Fruit fly (Drosophila melanogaster) whole organism, embryonic: ENCODE results near the gene CG5758.

Experiments
- BEAF-32 ChIP-seq: fragments of 200-800 bp; sonication (Bioruptor generic); optimal IDR thresholded peaks from 3 replicates; lab custom pipeline; 2017; ENCODE audit warnings: missing biosample characterization, missing genetic modification characterization, mild to moderate bottlenecking, moderate library complexity, missing genetic modification reagents
- CG10366 ChIP-seq: fragments of 200-800 bp; sonication (Bioruptor generic); IDR thresholded peaks from 2 replicates; pipeline ENCODE4 v1.3.6; 2022; ENCODE audit warnings: missing biosample characterization, missing genetic modification characterization
- CG10565 ChIP-seq: fragments of 200-800 bp; sonication (Bioruptor generic); optimal IDR thresholded peaks from 3 replicates; lab custom pipeline; 2016; ENCODE audit warnings: missing biosample characterization, mild to moderate bottlenecking, missing genetic modification characterization
- CG11695 ChIP-seq: fragments of 200-800 bp; sonication (Bioruptor generic); IDR thresholded peaks from 3 replicates; pipeline ENCODE4 v1.3.6; 2022; ENCODE audit warnings: missing biosample characterization, missing genetic modification characterization
- CG1647 ChIP-seq: fragments of 200-800 bp; sonication (Bioruptor generic); optimal IDR thresholded peaks from 3 replicates; lab custom pipeline; 2016; ENCODE audit warnings: missing biosample characterization, missing genetic modification characterization
- CG17802 ChIP-seq: fragments of 200-800 bp; sonication (Bioruptor generic); optimal IDR thresholded peaks from 2 replicates; lab custom pipeline; 2018; ENCODE audit warnings: missing biosample characterization, mild to moderate bottlenecking, missing genetic modification characterization, moderate library complexity
- CG17912 ChIP-seq: fragments of 200-800 bp; sonication (Bioruptor generic); optimal IDR thresholded peaks from 2 replicates; lab custom pipeline; 2018; ENCODE audit warnings: missing biosample characterization, mild to moderate bottlenecking, missing genetic modification characterization
- CG18011 ChIP-seq: fragments of 200-800 bp; sonication (Bioruptor generic); optimal IDR thresholded peaks from 2 replicates; lab custom pipeline; 2017; ENCODE audit warnings: missing biosample characterization, missing genetic modification characterization, mild to moderate bottlenecking, moderate library complexity, missing genotype
- CG2120 ChIP-seq: fragments of 200-800 bp; sonication (Bioruptor generic); optimal IDR thresholded peaks from 3 replicates; lab custom pipeline; 2016; ENCODE audit warnings: missing biosample characterization, missing genetic modification characterization
- CG2889 ChIP-seq: fragments of 200-800 bp; sonication (Bioruptor generic); IDR thresholded peaks from 3 replicates; pipeline ENCODE4 v1.3.6; 2022; ENCODE audit warnings: missing biosample characterization, missing genetic modification characterization
- CG3407 ChIP-seq: fragments of 200-800 bp; sonication (Bioruptor generic); optimal IDR thresholded peaks from 2 replicates; lab custom pipeline; 2018; ENCODE audit warnings: missing biosample characterization, mild to moderate bottlenecking, missing genetic modification characterization
- CG4360 ChIP-seq: fragments of 200-800 bp; sonication (Bioruptor generic); IDR thresholded peaks from 2 replicates; pipeline ENCODE4 v1.3.6; 2022; ENCODE audit warnings: missing biosample characterization, missing genetic modification characterization
- CG4617 ChIP-seq: fragments of 200-800 bp; sonication (Bioruptor generic); optimal IDR thresholded peaks from 3 replicates; lab custom pipeline; 2016; ENCODE audit warnings: missing biosample characterization, missing genetic modification characterization, borderline replicate concordance
- CG4730 ChIP-seq: fragments of 200-800 bp; sonication (Bioruptor generic); IDR thresholded peaks from 2 replicates; pipeline ENCODE4 v1.3.6; 2022; ENCODE audit warnings: missing biosample characterization, missing genetic modification characterization
- CG7556 ChIP-seq: fragments of 200-800 bp; sonication (Bioruptor generic); optimal IDR thresholded peaks from 2 replicates; lab custom pipeline; 2017; ENCODE audit warnings: missing biosample characterization, mild to moderate bottlenecking, missing genetic modification characterization
- CG9876 ChIP-seq: fragments of 200-800 bp; sonication (Bioruptor generic); optimal IDR thresholded peaks from 2 replicates; lab custom pipeline; 2016; ENCODE audit warnings: missing biosample characterization, missing genetic modification characterization
- D19B ChIP-seq: fragments of 200-800 bp; sonication (Bioruptor generic); optimal IDR thresholded peaks from 2 replicates; lab custom pipeline; 2017; ENCODE audit warnings: missing biosample characterization, mild to moderate bottlenecking, missing genetic modification characterization
- Dip2 ChIP-seq: fragments of 200-800 bp; sonication (Bioruptor generic); IDR thresholded peaks from 2 replicates; pipeline ENCODE4 v1.3.6; 2022; ENCODE audit warnings: missing biosample characterization, missing genetic modification characterization
- Myb ChIP-seq: fragments of 200-800 bp; sonication (Bioruptor generic); optimal IDR thresholded peaks from 2 replicates; lab custom pipeline; 2016; ENCODE audit warnings: missing biosample characterization, missing genetic modification characterization
- NK7.1 ChIP-seq: fragments of 200-800 bp; sonication (Bioruptor generic); optimal IDR thresholded peaks from 3 replicates; lab custom pipeline; 2016; ENCODE audit warnings: missing biosample characterization, missing genetic modification characterization
- Pdp1 ChIP-seq, 2 experiments: fragments of 200-800 bp; sonication (Bioruptor generic); optimal IDR thresholded peaks; 3 replicates each; lab custom pipeline; 2016; ENCODE audit warnings: missing biosample characterization in 2 of 2, missing genetic modification characterization in 2 of 2, mild to moderate bottlenecking in 1 of 2, moderate library complexity in 1 of 2
- Usf ChIP-seq: fragments of 200-800 bp; sonication (Bioruptor generic); optimal IDR thresholded peaks from 2 replicates; lab custom pipeline; 2017; ENCODE audit warnings: missing genotype, missing biosample characterization, missing genetic modification characterization
- Xrp1 ChIP-seq: fragments of 200-800 bp; sonication (Bioruptor generic); IDR thresholded peaks from 2 replicates; pipeline ENCODE4 v1.3.6; 2022; ENCODE audit warnings: missing biosample characterization, missing genetic modification characterization
- bbx ChIP-seq: fragments of 200-800 bp; sonication (Bioruptor generic); IDR thresholded peaks from 2 replicates; pipeline ENCODE4 v1.3.6; 2022; ENCODE audit warnings: missing biosample characterization, missing genetic modification characterization; ENCODE audit not compliant: partially characterized antibody
- bowl ChIP-seq: fragments of 200-800 bp; sonication (Bioruptor generic); IDR thresholded peaks from 2 replicates; pipeline ENCODE4 v1.3.6; 2022; ENCODE audit warnings: missing biosample characterization, missing genetic modification characterization
- chm ChIP-seq: fragments of 200-800 bp; sonication (Bioruptor generic); IDR thresholded peaks from 2 replicates; pipeline ENCODE4 v1.3.6; 2022; ENCODE audit warnings: missing biosample characterization, missing genetic modification characterization
- corto ChIP-seq: fragments of 200-800 bp; sonication (Bioruptor generic); optimal IDR thresholded peaks from 2 replicates; lab custom pipeline; 2016; ENCODE audit warnings: missing biosample characterization, mild to moderate bottlenecking, missing genetic modification characterization, moderate library complexity
- emc ChIP-seq: fragments of 200-800 bp; sonication (Bioruptor generic); optimal IDR thresholded peaks from 2 replicates; lab custom pipeline; 2016; ENCODE audit warnings: missing biosample characterization, missing genetic modification characterization
- eve ChIP-seq, 2 experiments: fragments of >200 bp; optimal IDR thresholded peaks; 2 replicates each; lab custom pipeline; 2017; ENCODE audit warnings: missing biosample characterization in 2 of 2, missing genetic modification characterization in 2 of 2
- ewg ChIP-seq: fragments of 200-800 bp; sonication (Bioruptor generic); optimal IDR thresholded peaks from 3 replicates; lab custom pipeline; 2017; ENCODE audit warnings: mild to moderate bottlenecking, missing biosample characterization, missing genetic modification reagents, missing genetic modification characterization
- exex ChIP-seq: fragments of 200-800 bp; sonication (Bioruptor generic); optimal IDR thresholded peaks from 4 replicates; lab custom pipeline; 2018; ENCODE audit warnings: missing biosample characterization, mild to moderate bottlenecking, missing genetic modification characterization, moderate library complexity
- ftz-f1 ChIP-seq: fragments of 200-800 bp; sonication (Bioruptor generic); optimal IDR thresholded peaks from 2 replicates; lab custom pipeline; 2016; ENCODE audit warnings: missing biosample characterization, missing genetic modification characterization
- gcm ChIP-seq: fragments of 200-800 bp; sonication (Bioruptor generic); optimal IDR thresholded peaks from 2 replicates; lab custom pipeline; 2019; ENCODE audit warnings: missing biosample characterization, mild to moderate bottlenecking, missing genetic modification characterization, moderate library complexity
- hbn ChIP-seq: fragments of 200-800 bp; sonication (Bioruptor generic); IDR thresholded peaks from 2 replicates; pipeline ENCODE4 v1.3.6; 2022; ENCODE audit warnings: missing biosample characterization, missing genetic modification characterization; ENCODE audit not compliant: partially characterized antibody
- kay ChIP-seq: fragments of 200-800 bp; sonication (Bioruptor generic); optimal IDR thresholded peaks from 2 replicates; lab custom pipeline; 2016; ENCODE audit warnings: missing biosample characterization, missing genetic modification characterization
- lbe ChIP-seq: fragments of 200-800 bp; sonication (Bioruptor generic); optimal IDR thresholded peaks from 2 replicates; lab custom pipeline; 2016; ENCODE audit warnings: missing biosample characterization, mild to moderate bottlenecking, missing genetic modification characterization
- lmd ChIP-seq: fragments of 200-800 bp; sonication (Bioruptor generic); IDR thresholded peaks from 2 replicates; pipeline ENCODE4 v1.3.6; 2022; ENCODE audit warnings: missing biosample characterization, missing genetic modification characterization
- phol ChIP-seq: fragments of 200-800 bp; sonication (Bioruptor generic); optimal IDR thresholded peaks from 3 replicates; lab custom pipeline; 2018; ENCODE audit warnings: missing biosample characterization, mild to moderate bottlenecking, missing genetic modification characterization, moderate library complexity
- psq ChIP-seq: fragments of 200-800 bp; sonication (Bioruptor generic); optimal IDR thresholded peaks from 2 replicates; lab custom pipeline; 2017; ENCODE audit warnings: missing biosample characterization, missing genetic modification characterization
- sc ChIP-seq, 3 experiments: fragments of >200 bp in 2 of 3; fragments of 200-800 bp in 1 of 3; sonication (Bioruptor generic) in 1 of 3; optimal IDR thresholded peaks; 2 replicates in 2 of 3; 3 replicates in 1 of 3; lab custom pipeline; 2017; ENCODE audit warnings: mild to moderate bottlenecking in 1 of 3, missing biosample characterization in 1 of 3, missing genetic modification characterization in 1 of 3, missing genetic modification reagents in 1 of 3
- sens-2 ChIP-seq: fragments of 200-800 bp; sonication (Bioruptor generic); IDR thresholded peaks from 2 replicates; pipeline ENCODE4 v1.3.6; 2022; ENCODE audit warnings: missing biosample characterization, missing genetic modification characterization
- sima ChIP-seq: fragments of 200-800 bp; sonication (Bioruptor generic); optimal IDR thresholded peaks from 2 replicates; lab custom pipeline; 2016; ENCODE audit warnings: missing biosample characterization, missing genetic modification characterization
- slp2 ChIP-seq: fragments of 200-800 bp; sonication (Bioruptor generic); optimal IDR thresholded peaks from 2 replicates; lab custom pipeline; 2016; ENCODE audit warnings: missing biosample characterization, missing genetic modification characterization
- sob ChIP-seq: fragments of 200-800 bp; sonication (Bioruptor generic); IDR thresholded peaks from 2 replicates; pipeline ENCODE4 v1.3.6; 2022; ENCODE audit warnings: missing biosample characterization, missing genetic modification characterization
- sr ChIP-seq: fragments of 200-800 bp; sonication (Bioruptor generic); IDR thresholded peaks from 3 replicates; pipeline ENCODE4 v1.3.6; 2022; ENCODE audit warnings: missing biosample characterization, missing genetic modification characterization
- trh ChIP-seq: fragments of 200-800 bp; sonication (Bioruptor generic); optimal IDR thresholded peaks from 2 replicates; lab custom pipeline; 2016; ENCODE audit warnings: missing biosample characterization, missing genetic modification characterization
- vvl ChIP-seq: fragments of 200-800 bp; sonication (Bioruptor generic); IDR thresholded peaks from 2 replicates; pipeline ENCODE4 v1.3.6; 2022; ENCODE audit warnings: missing biosample characterization, missing genetic modification characterization
- z ChIP-seq: fragments of 200-800 bp; sonication (Bioruptor generic); IDR thresholded peaks from 3 replicates; pipeline ENCODE4 v1.3.6; 2022; ENCODE audit warnings: missing biosample characterization, missing genetic modification characterization
- zf30C ChIP-seq: fragments of 200-800 bp; sonication (Bioruptor generic); optimal IDR thresholded peaks from 3 replicates; lab custom pipeline; 2018; ENCODE audit warnings: missing biosample characterization, mild to moderate bottlenecking, missing genetic modification characterization

Gene CG5758

DNA sequence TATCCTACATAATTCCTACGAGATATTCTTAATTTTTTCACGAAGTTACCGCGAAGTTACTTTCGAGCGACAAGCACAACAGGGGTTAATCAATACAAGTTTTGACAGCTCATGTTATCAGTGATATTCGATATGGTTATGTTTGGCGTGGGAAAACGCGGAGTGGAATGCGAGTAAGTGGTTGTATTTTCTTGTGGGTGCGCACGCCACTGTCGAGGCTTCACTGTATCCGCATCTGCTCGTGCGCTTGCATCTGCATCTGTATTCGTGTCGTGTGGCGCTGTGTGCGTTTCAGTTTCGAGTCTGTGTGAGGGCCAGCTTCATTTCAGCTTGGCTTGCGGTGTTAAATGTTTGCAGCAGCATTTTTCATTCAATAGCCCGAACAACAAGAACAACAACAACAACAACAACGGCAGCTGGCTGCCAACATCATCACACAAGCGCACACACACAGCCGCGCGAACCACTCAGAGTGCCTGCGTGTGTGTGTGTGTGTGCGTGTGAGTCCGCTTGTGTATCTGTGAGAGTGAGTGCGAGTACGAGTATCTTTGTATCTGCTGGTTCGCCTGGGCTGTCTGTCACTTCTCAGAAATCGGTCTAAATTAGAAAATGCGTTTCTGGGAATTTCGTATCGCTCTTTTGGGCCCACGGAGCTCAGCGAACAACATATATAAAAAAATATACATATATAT lies 31.5 kb downstream of the CG5758 start (continued):
- TF ChIP-seq CG3407 (GFP tag; lab: Kevin White, UChicago) (no peak), CG4360 (GFP tag; lab: Robert Waterston, UW) (peak; percentile 100), NK7.1 (GFP tag; lab: Kevin White, UChicago) (peak; percentile 54), BEAF-32 (no peak), hbn (no peak), CG4617 (GFP tag; lab: Kevin White, UChicago) (no peak), emc (GFP tag; lab: Kevin White, UChicago) (no peak), phol (tag; lab: Kevin White, UChicago) (peak; percentile 23), trh (GFP tag; lab: Kevin White, UChicago) (no peak), sr (GFP tag; lab: Robert Waterston, UW) (no peak), CG2889 (GFP tag; lab: Robert Waterston, UW) (no peak), Usf (GFP tag; lab: Kevin White, UChicago) (peak; percentile 26), CG17912 (GFP tag; lab: Kevin White, UChicago) (no peak), CG11695 (GFP tag; lab: Robert Waterston, UW) (peak; percentile 24; the same call in 1 of the 3 replicates), vvl (GFP tag; lab: Robert Waterston, UW) (peak; percentile 47), Xrp1 (GFP tag; lab: Robert Waterston, UW) (peak; percentile 50; the same call in 1 of the 2 replicates), sens-2 (GFP tag; lab: Robert Waterston, UW) (no peak), bowl (GFP tag; lab: Robert Waterston, UW) (peak; percentile 17; the same call in 1 of the 2 replicates), CG9876 (GFP tag; lab: Kevin White, UChicago) (peak; percentile 67), lbe (GFP tag; lab: Kevin White, UChicago) (peak; percentile 9), CG17802 (tag; lab: Kevin White, UChicago) (no peak), psq (GFP tag; lab: Kevin White, UChicago) (no peak), exex (tag; lab: Kevin White, UChicago) (no peak), ewg (peak; percentile 34), D19B (GFP tag; lab: Kevin White, UChicago) (peak; percentile 17), zf30C (GFP tag; lab: Kevin White, UChicago) (no peak), eve (GFP tag; optimal IDR thresholded peaks at IDR 0.05; lab: Kevin White, UChicago) (no peak), CG7556 (GFP tag; lab: Kevin White, UChicago) (no peak), lmd (GFP tag; lab: Robert Waterston, UW) (peak; percentile 78), Dip2 (GFP tag; lab: Robert Waterston, UW) (no peak), bbx (GFP tag; lab: Robert Waterston, UW) (peak; percentile 59), gcm (GFP tag; lab: Kevin White, UChicago) (peak; percentile 47), CG2120 (peak; percentile 71), sc (optimal IDR thresholded peaks at IDR 0.05; lab: Kevin White, UChicago) (no peak), sc (GFP tag; optimal IDR thresholded peaks at IDR 0.05; lab: Kevin White, UChicago) (no peak), slp2 (GFP tag; lab: Kevin White, UChicago) (peak; percentile 40), CG10565 (no peak), Myb (GFP tag; lab: Kevin White, UChicago) (peak; percentile 50), z (GFP tag; lab: Robert Waterston, UW) (peak; percentile 97), chm (GFP tag; lab: Robert Waterston, UW) (peak; percentile 51), corto (GFP tag; lab: Kevin White, UChicago) (no peak), kay (GFP tag; lab: Kevin White, UChicago) (no peak), ftz-f1 (GFP tag; lab: Kevin White, UChicago) (no peak), sob (peak; percentile 75), Pdp1 (GFP tag; optimal IDR thresholded peaks at IDR 0.05; lab: Kevin White, UChicago) (peak; percentile 38 to 41), CG1647 (peak; percentile 32), CG4730 (peak; percentile 51; the same call in 1 of the 2 replicates), sima (GFP tag; lab: Kevin White, UChicago) (no peak), CG10366 (GFP tag; lab: Robert Waterston, UW) (peak; percentile 72), CG18011 (GFP tag; lab: Kevin White, UChicago) (no peak)
